Worm (Caenorhabditis elegans): ENCODE measurements around the gene wdr-54.

DNA sequence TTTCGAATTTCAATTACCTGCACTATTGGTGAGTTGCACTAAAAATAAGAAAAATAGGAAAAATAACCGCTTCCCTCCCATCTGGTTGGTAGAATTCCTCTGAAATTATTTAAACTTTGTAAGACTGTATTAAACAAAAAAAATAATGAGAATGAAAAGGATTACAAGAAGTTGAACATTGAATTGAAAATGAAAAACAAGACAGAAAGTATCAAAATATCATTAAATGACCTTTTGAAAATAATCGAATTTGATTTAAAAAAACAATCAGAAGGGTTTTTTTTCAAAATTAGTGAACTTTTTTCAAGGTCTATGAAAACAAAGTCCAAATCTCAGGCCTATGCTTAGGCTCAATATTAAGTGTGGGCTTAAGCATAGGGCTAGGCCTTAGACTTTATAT, 22.7 kb downstream of the wdr-54 start, which contains the start of gene igcm-1:
- TF ChIP-seq klf-2 (GFP tag; conservative IDR thresholded peaks at IDR 0.05) (no peak), ref-1 (GFP tag; conservative IDR thresholded peaks at IDR 0.05) (no peak), flt-1 (GFP tag; IDR thresholded peaks at IDR 0.05) (no peak), ztf-23 (GFP tag; IDR thresholded peaks at IDR 0.05) (no peak), med-1 (GFP tag; optimal IDR thresholded peaks at IDR 0.05; ENCODE audit: insufficient read depth) (no peak)
